Worm (Caenorhabditis elegans) whole organism, midembryonic: ENCODE results near the gene C07G1.7.

Experiments
- T22C8.4 ChIP-seq: fragments of 200-800 bp; sonication (Bioruptor generic); IDR thresholded peaks from 2 replicates; pipeline ENCODE4 v1.3.6; 2022; ENCODE audit warnings: missing genetic modification characterization, missing compliant biosample characterization
- flt-1 ChIP-seq: fragments of 200-800 bp; sonication (Bioruptor generic); IDR thresholded peaks from 2 replicates; pipeline ENCODE4 v1.3.6; 2022; ENCODE audit warnings: missing genetic modification characterization, missing compliant biosample characterization
- klf-2 ChIP-seq: fragments of 200-800 bp; sonication (Bioruptor generic); conservative IDR thresholded peaks from 2 replicates; pipeline ENCODE4 v1.3.6; 2022; ENCODE audit warnings: missing genetic modification reagents, missing genetic modification characterization, missing compliant biosample characterization
- med-1 ChIP-seq: sonication (generic microtip); optimal IDR thresholded peaks from 2 replicates; lab custom pipeline; 2017; ENCODE audit warnings: missing genetic modification characterization, mild to moderate bottlenecking, missing compliant biosample characterization, antibody characterized with exemption, missing genetic modification reagents; ENCODE audit not compliant: insufficient read depth
- tab-1 ChIP-seq: fragments of 200-800 bp; sonication (Bioruptor generic); IDR thresholded peaks from 2 replicates; pipeline ENCODE4 v1.3.6; 2022; ENCODE audit warnings: missing genetic modification characterization, missing compliant biosample characterization
- ztf-29 ChIP-seq: fragments of 200-800 bp; sonication (Bioruptor generic); IDR thresholded peaks from 2 replicates; pipeline ENCODE4 v1.3.6; 2022; ENCODE audit warnings: missing genetic modification reagents, missing genetic modification characterization, missing compliant biosample characterization

- TF ChIP-seq med-1 (GFP tag; lab: Kevin White, UChicago) (no peak), ztf-29 (GFP tag; lab: Robert Waterston, UW) (no peak), flt-1 (no peak), tab-1 (GFP tag; lab: Robert Waterston, UW) (no peak), klf-2 (no peak), T22C8.4 (GFP tag; lab: Robert Waterston, UW) (no peak)
These were observed 49.9 kb downstream of the C07G1.7 start for ce11 chrIV:8161774-8162173.
